5 worm cellular contexts compared by ENCODE assay signal in the genomic region with DNA sequence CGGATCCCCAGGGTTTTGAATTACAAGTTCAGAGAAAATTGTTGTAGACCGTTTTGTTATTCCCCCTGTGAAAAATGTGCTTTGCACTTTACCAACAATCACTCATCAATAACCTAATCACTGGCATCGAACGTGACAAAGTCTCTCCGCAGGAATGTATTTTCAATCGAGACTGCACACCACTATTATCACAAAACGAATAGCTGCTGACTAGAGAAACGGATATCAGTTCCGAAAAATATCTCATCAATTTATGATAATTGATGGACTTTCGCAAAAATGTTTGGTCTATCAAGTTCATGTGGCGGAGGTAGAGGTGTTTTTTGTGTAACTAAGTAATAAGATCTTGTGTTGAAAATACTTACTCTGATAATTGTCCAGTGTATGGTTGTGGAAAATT.
TF ChIP-seq lines count a peak whose summit lies in the region.

No protein-coding gene starts in this region.

TF ChIP-seq in whole organism, L1 larva, 84 proteins besides CTCF, POLR2A, EP300 and RAD21:
- TF ChIP-seq nhr-71 (tag; optimal IDR thresholded peaks at IDR 0.05; lab: Kevin White, UChicago) (peak; percentile 20), lin-35 (GFP tag; optimal IDR thresholded peaks at IDR 0.05; lab: Kevin White, UChicago) (no peak), blmp-1 (tag; optimal IDR thresholded peaks at IDR 0.05; lab: Kevin White, UChicago) (peak; percentile 5)

TF ChIP-seq in whole organism, L2 larva, 48 proteins besides CTCF, POLR2A, EP300 and RAD21:
- TF ChIP-seq lin-13 (GFP tag; optimal IDR thresholded peaks at IDR 0.05; lab: Kevin White, UChicago) (no peak), sma-9 (GFP tag; optimal IDR thresholded peaks at IDR 0.05; lab: Kevin White, UChicago) (peak; percentile 63), sma-9 (tag; optimal IDR thresholded peaks at IDR 0.05; lab: Kevin White, UChicago) (no peak), F13H6.1 (tag; optimal IDR thresholded peaks at IDR 0.05; lab: Kevin White, UChicago) (peak; percentile 20), nhr-77 (tag; optimal IDR thresholded peaks at IDR 0.05; lab: Kevin White, UChicago) (no peak), gmeb-1 (tag; optimal IDR thresholded peaks at IDR 0.05; lab: Kevin White, UChicago) (no peak), mab-5 (tag; optimal IDR thresholded peaks at IDR 0.05; lab: Kevin White, UChicago) (peak; percentile 57), lsy-2 (tag; optimal IDR thresholded peaks at IDR 0.05; lab: Kevin White, UChicago) (peak in 1 of 2 experiments; percentile 6), crh-2 (tag; optimal IDR thresholded peaks at IDR 0.05; lab: Kevin White, UChicago) (peak; percentile 11)

TF ChIP-seq in whole organism, L3 larva, 47 proteins besides CTCF, POLR2A, EP300 and RAD21:
- TF ChIP-seq fos-1 (tag; optimal IDR thresholded peaks at IDR 0.05; lab: Kevin White, UChicago) (no peak), lin-39 (tag; optimal IDR thresholded peaks at IDR 0.05; lab: Kevin White, UChicago) (peak; percentile 18), pqm-1 (tag; optimal IDR thresholded peaks at IDR 0.05; lab: Kevin White, UChicago) (peak; percentile 22), nhr-76 (tag; optimal IDR thresholded peaks at IDR 0.05; lab: Kevin White, UChicago) (no peak), sea-2 (GFP tag; optimal IDR thresholded peaks at IDR 0.05; lab: Kevin White, UChicago) (no peak)

TF ChIP-seq in whole organism, L4 larva, 104 proteins besides CTCF, POLR2A, EP300 and RAD21 (continues in another document):
- no peak for TF ChIP-seq dmd-8 (GFP tag; IDR thresholded peaks at IDR 0.05; lab: Robert Waterston, UW)
- TF ChIP-seq lin-38 (GFP tag; IDR thresholded peaks at IDR 0.05; lab: Robert Waterston, UW), result no peak
- no peak for TF ChIP-seq aha-1 (tag; lab: Kevin White, UChicago)
- peak in 1 of 2 experiments; percentile 10 for TF ChIP-seq hif-1 (tag; optimal IDR thresholded peaks at IDR 0.05; lab: Kevin White, UChicago)
- no peak for TF ChIP-seq lim-7 (GFP tag; IDR thresholded peaks at IDR 0.05; lab: Robert Waterston, UW)
- TF ChIP-seq daf-19 (GFP tag; conservative IDR thresholded peaks at IDR 0.05; lab: Robert Waterston, UW), result no peak
- TF ChIP-seq cey-2 (tag; optimal IDR thresholded peaks at IDR 0.05; lab: Kevin White, UChicago; ENCODE audit: borderline replicate concordance, insufficient read depth), result no peak
- TF ChIP-seq daf-16 (GFP tag; optimal IDR thresholded peaks at IDR 0.05; lab: Kevin White, UChicago), result peak in 1 of 2 experiments; percentile 58
- TF ChIP-seq daf-16 (tag; optimal IDR thresholded peaks at IDR 0.05; lab: Kevin White, UChicago), result peak; percentile 41
- TF ChIP-seq tra-1 (GFP tag; IDR thresholded peaks at IDR 0.05; lab: Robert Waterston, UW), result no peak
- no peak for TF ChIP-seq nhr-25 (tag; optimal IDR thresholded peaks at IDR 0.05; lab: Kevin White, UChicago; ENCODE audit: borderline replicate concordance, insufficient read depth)
- TF ChIP-seq Y48G9A.11 (GFP tag; IDR thresholded peaks at IDR 0.05; lab: Robert Waterston, UW), result no peak
- no peak for TF ChIP-seq lin-13 (GFP tag; optimal IDR thresholded peaks at IDR 0.05; lab: Kevin White, UChicago)
- TF ChIP-seq nhr-76 (tag; optimal IDR thresholded peaks at IDR 0.05; lab: Kevin White, UChicago), result no peak
- TF ChIP-seq zip-2 (tag; optimal IDR thresholded peaks at IDR 0.05; lab: Kevin White, UChicago), result no peak
- TF ChIP-seq unc-130 (GFP tag; optimal IDR thresholded peaks at IDR 0.05; lab: Kevin White, UChicago), result no peak
- no peak for TF ChIP-seq dpl-1 (GFP tag; optimal IDR thresholded peaks at IDR 0.05; lab: Kevin White, UChicago)
- TF ChIP-seq T20F7.1 (GFP tag; optimal IDR thresholded peaks at IDR 0.05; lab: Kevin White, UChicago), result no peak
- no peak for TF ChIP-seq rbr-2 (tag; optimal IDR thresholded peaks at IDR 0.05; lab: Kevin White, UChicago)
- TF ChIP-seq ceh-44 (GFP tag; IDR thresholded peaks at IDR 0.05; lab: Robert Waterston, UW), result no peak
- no peak for TF ChIP-seq snpc-1.2 (GFP tag; IDR thresholded peaks at IDR 0.05; lab: Robert Waterston, UW)
- TF ChIP-seq T26A8.4 (GFP tag; IDR thresholded peaks at IDR 0.05; lab: Robert Waterston, UW), result no peak
- TF ChIP-seq hlh-11 (tag; optimal IDR thresholded peaks at IDR 0.05; lab: Kevin White, UChicago), result peak; percentile 12
- TF ChIP-seq hmg-1.1 (GFP tag; IDR thresholded peaks at IDR 0.05; lab: Robert Waterston, UW), result no peak
- no peak for TF ChIP-seq ama-1 (optimal IDR thresholded peaks at IDR 0.05; lab: Kevin White, UChicago)
- no peak for TF ChIP-seq D1046.2 (GFP tag; IDR thresholded peaks at IDR 0.05; lab: Robert Waterston, UW)
- TF ChIP-seq saeg-2 (GFP tag; IDR thresholded peaks at IDR 0.05; lab: Robert Waterston, UW), result no peak
- no peak for TF ChIP-seq Y105C5A.15 (GFP tag; IDR thresholded peaks at IDR 0.05; lab: Robert Waterston, UW)
- no peak for TF ChIP-seq attf-4 (tag; optimal IDR thresholded peaks at IDR 0.05; lab: Kevin White, UChicago)
- no peak for TF ChIP-seq zfp-3 (GFP tag; conservative IDR thresholded peaks at IDR 0.05; lab: Robert Waterston, UW)
- TF ChIP-seq mes-2 (tag; optimal IDR thresholded peaks at IDR 0.05; lab: Kevin White, UChicago; ENCODE audit: poor library complexity, severe bottlenecking), result no peak
- no peak for TF ChIP-seq nhr-102 (tag; optimal IDR thresholded peaks at IDR 0.05; lab: Kevin White, UChicago)
- no peak for TF ChIP-seq nhr-111 (GFP tag; optimal IDR thresholded peaks at IDR 0.05; lab: Kevin White, UChicago)
- no peak for TF ChIP-seq unc-39 (tag; optimal IDR thresholded peaks at IDR 0.05; lab: Kevin White, UChicago)
- TF ChIP-seq php-3 (GFP tag; IDR thresholded peaks at IDR 0.05; lab: Robert Waterston, UW), result no peak
- TF ChIP-seq F37D6.2 (tag; optimal IDR thresholded peaks at IDR 0.05; lab: Kevin White, UChicago), result no peak
- peak; percentile 31 for TF ChIP-seq dve-1 (tag; optimal IDR thresholded peaks at IDR 0.05; lab: Kevin White, UChicago; ENCODE audit: insufficient read depth)

TF ChIP-seq in whole organism, mixed stage, embryonic, 35 proteins besides CTCF, POLR2A, EP300 and RAD21:
- peak; percentile 13 for TF ChIP-seq unc-62 (GFP tag; optimal IDR thresholded peaks at IDR 0.05; lab: Kevin White, UChicago)
- no peak for TF ChIP-seq blmp-1 (tag; optimal IDR thresholded peaks at IDR 0.05; lab: Kevin White, UChicago)
- no peak for TF ChIP-seq ceh-83 (GFP tag; optimal IDR thresholded peaks at IDR 0.05; lab: Kevin White, UChicago)
- no peak for TF ChIP-seq lin-13 (tag; optimal IDR thresholded peaks at IDR 0.05; lab: Kevin White, UChicago)
- TF ChIP-seq nhr-28 (tag; optimal IDR thresholded peaks at IDR 0.05; lab: Kevin White, UChicago), result no peak

Comparison
In these comparisons a context has a peak if more than half of its experiments do, and no peak if none do; other contexts are left out.
1. Of the 29 proteins assayed by ChIP-seq in both whole organism, L4 larva and whole organism, L1 larva: peak only in whole organism, L4 larva: nhr-28; only in whole organism, L1 larva: none; in both: none; in neither: 27; mixed calls (peak in some experiments, not most) for 1.